Worm (Caenorhabditis elegans): ENCODE data around the gene F23F1.5.

The F23F1.5 gene

DNA sequence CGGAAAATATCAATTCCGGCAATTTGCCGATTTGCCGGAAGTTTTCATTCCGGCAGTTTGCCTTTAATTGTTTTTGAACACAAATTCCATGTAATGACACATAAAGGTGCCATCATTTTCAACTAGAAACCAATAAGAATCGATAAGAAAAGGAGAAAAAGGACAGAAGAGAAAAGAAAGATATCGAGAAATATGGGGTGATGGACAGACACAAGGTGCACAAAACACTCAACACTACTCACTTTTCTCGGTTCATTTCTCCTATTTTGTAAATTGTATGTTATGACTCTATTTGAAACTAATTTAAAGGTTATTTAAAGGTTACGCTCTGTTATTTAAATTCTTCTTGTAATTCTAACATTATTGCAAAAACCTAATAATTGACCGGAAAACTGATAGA is 19.5 kb upstream of the F23F1.5 start:
- TF ChIP-seq elt-2 (tag; optimal IDR thresholded peaks at IDR 0.05) (peak; percentile 44), lsy-12 (tag; optimal IDR thresholded peaks at IDR 0.05) (no peak), nhr-77 (tag; optimal IDR thresholded peaks at IDR 0.05) (no peak), pha-4 (tag; optimal IDR thresholded peaks at IDR 0.05) (no peak), nhr-28 (tag; optimal IDR thresholded peaks at IDR 0.05) (no peak), nhr-67 (tag; optimal IDR thresholded peaks at IDR 0.05) (no peak), eor-1 (tag; optimal IDR thresholded peaks at IDR 0.05) (no peak), skn-1 (tag; optimal IDR thresholded peaks at IDR 0.05) (no peak), mdl-1 (tag; optimal IDR thresholded peaks at IDR 0.05) (no peak), zag-1 (tag; optimal IDR thresholded peaks at IDR 0.05) (no peak), egl-27 (tag; optimal IDR thresholded peaks at IDR 0.05) (no peak), ceh-28 (tag; optimal IDR thresholded peaks at IDR 0.05) (peak; percentile 19), pqm-1 (tag; optimal IDR thresholded peaks at IDR 0.05) (peak; percentile 61)

DNA sequence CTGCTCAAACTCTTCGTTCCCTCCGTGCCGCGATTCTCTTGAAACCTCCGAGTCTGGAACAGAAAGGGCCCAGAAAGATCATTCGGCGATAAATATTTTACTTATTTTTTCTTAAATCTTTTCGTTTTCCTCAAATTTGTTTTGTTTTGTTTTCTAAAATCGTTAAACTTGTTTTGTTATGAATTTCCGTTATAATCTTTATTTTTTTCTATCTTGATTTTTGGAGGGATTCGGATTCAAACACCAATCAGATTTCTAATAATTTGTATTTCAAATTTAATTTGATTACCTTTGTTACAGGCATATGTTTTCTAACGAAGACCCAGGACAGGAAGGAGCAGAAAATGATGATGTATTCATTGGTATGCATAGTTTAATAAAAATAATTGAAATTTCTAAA is 15.9 kb upstream of the F23F1.5 start, which contains the start of gene C23H3.5:
C23H3.5 (plus strand) TSS at position 301 of the 400 bp plus-strand sequence.
- TF ChIP-seq elt-1 (tag; optimal IDR thresholded peaks at IDR 0.05): no peak
- TF ChIP-seq nhr-23 (tag; optimal IDR thresholded peaks at IDR 0.05): no peak

DNA sequence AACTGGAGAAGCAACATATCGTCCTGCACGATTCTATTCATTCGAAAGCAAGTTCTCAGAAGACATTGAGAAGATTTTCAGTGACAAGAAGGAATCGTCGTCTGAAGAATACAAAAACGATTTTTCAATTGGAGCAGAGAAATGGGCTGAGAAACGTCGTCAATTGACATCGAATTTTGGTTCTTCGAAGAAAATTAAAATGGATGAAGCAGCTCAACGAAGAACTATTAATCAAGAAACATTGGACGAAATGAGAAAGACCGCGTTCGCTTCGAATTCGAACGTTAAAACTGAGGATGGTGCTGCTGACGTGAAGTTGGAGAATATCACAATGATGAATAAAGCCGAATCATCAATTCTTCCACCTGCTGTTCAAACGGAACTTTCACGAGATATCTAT is 14.7 kb upstream of the F23F1.5 start, which contains the start of gene rpt-4:
rpt-4 (minus strand) TSS at position 101 of the 400 bp plus-strand sequence.
- TF ChIP-seq pha-4 (tag; optimal IDR thresholded peaks at IDR 0.05): no peak

DNA sequence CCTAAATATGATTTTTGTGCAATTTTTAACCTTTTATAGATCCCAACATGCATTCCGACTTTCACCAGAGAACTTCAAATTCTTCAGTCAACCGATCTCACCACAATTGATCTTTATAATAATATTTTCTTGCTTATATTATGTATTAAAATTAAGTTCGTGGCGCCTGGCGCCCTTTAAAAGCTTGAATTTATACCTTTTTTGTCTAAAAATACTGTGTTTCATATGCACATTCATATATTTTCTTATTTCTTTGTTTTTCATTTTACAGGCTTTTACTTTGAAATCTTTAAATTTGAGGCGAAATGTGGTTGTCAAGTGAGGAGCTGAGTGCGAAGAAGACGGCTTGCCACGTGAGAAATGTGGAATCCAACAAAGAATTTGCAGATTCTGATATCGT is 13.4 kb upstream of the F23F1.5 start, which contains the start of gene rpoa-49:
rpoa-49 (plus strand) TSS at position 301 of the 400 bp plus-strand sequence.
- no peak for TF ChIP-seq skn-1 (tag; optimal IDR thresholded peaks at IDR 0.05)
- TF ChIP-seq egl-27 (tag; optimal IDR thresholded peaks at IDR 0.05): no peak
- TF ChIP-seq nhr-77 (tag; optimal IDR thresholded peaks at IDR 0.05): no peak
- no peak for TF ChIP-seq ama-1 (optimal IDR thresholded peaks at IDR 0.05)
- TF ChIP-seq mdl-1 (tag; optimal IDR thresholded peaks at IDR 0.05): no peak
- no peak for TF ChIP-seq ztf-4 (tag; optimal IDR thresholded peaks at IDR 0.05)
- TF ChIP-seq tbx-2 (tag; optimal IDR thresholded peaks at IDR 0.05): no peak
- no peak for TF ChIP-seq fos-1 (tag; optimal IDR thresholded peaks at IDR 0.05)
- TF ChIP-seq fkh-10 (GFP tag; optimal IDR thresholded peaks at IDR 0.05): no peak
- TF ChIP-seq ZK546.5 (tag; optimal IDR thresholded peaks at IDR 0.05): no peak
- no peak for TF ChIP-seq unc-39 (tag; optimal IDR thresholded peaks at IDR 0.05)
- no peak for TF ChIP-seq zag-1 (tag; optimal IDR thresholded peaks at IDR 0.05)
- no peak for TF ChIP-seq nhr-67 (tag; optimal IDR thresholded peaks at IDR 0.05)
- no peak for TF ChIP-seq snpc-4 (tag; optimal IDR thresholded peaks at IDR 0.05)

DNA sequence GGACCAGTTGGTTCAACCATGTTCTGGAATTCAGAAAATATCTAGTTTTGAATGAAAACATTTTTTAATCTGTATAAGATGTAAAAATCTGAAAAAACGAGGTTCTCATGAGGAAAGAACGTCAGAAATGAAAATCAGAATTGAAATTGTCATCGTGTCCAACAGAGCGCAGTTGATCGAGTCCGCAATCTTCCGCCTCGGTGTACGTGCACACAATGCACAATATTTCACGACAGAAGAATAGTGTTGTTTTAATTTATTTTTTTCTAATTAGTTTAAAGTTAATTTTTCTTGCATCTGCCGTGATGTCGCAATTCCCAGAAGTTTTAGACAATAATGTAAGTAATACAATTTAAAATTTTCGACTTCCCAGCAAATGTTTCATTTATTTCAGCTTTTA is 12.3 kb upstream of the F23F1.5 start, which contains the start of gene nfyc-1:
nfyc-1 (plus strand) TSS at position 268 of the 400 bp plus-strand sequence.
- peak; percentile 65 for TF ChIP-seq nhr-23 (tag; optimal IDR thresholded peaks at IDR 0.05)
- TF ChIP-seq egl-5 (tag; optimal IDR thresholded peaks at IDR 0.05): peak; percentile 72
- TF ChIP-seq aly-2 (tag; optimal IDR thresholded peaks at IDR 0.05): no peak
- TF ChIP-seq fkh-2 (tag; optimal IDR thresholded peaks at IDR 0.05): no peak
- TF ChIP-seq nfya-1 (tag; optimal IDR thresholded peaks at IDR 0.05; ENCODE audit: insufficient read depth): peak; percentile 65
- no peak for TF ChIP-seq fkh-10 (GFP tag; optimal IDR thresholded peaks at IDR 0.05)
- no peak for TF ChIP-seq elt-3 (tag; optimal IDR thresholded peaks at IDR 0.05)
- TF ChIP-seq zag-1 (tag; optimal IDR thresholded peaks at IDR 0.05): no peak
- peak; percentile 65 for TF ChIP-seq lin-39 (tag; optimal IDR thresholded peaks at IDR 0.05)
- TF ChIP-seq lin-15B (tag; optimal IDR thresholded peaks at IDR 0.05): peak; percentile 90
- no peak for TF ChIP-seq mml-1 (tag; optimal IDR thresholded peaks at IDR 0.05)
- peak; percentile 27 for TF ChIP-seq snpc-4 (tag; optimal IDR thresholded peaks at IDR 0.05)
- TF ChIP-seq nhr-25 (tag; optimal IDR thresholded peaks at IDR 0.05): peak; percentile 42
- no peak for TF ChIP-seq nhr-76 (tag; optimal IDR thresholded peaks at IDR 0.05)
- no peak for TF ChIP-seq daf-12 (tag; optimal IDR thresholded peaks at IDR 0.05)
- TF ChIP-seq hmg-11 (tag; optimal IDR thresholded peaks at IDR 0.05): peak; percentile 79
- TF ChIP-seq skn-1 (tag; optimal IDR thresholded peaks at IDR 0.05): peak; percentile 99
- TF ChIP-seq nhr-237 (tag; optimal IDR thresholded peaks at IDR 0.05): no peak
- TF ChIP-seq pha-4 (tag; optimal IDR thresholded peaks at IDR 0.05): peak; percentile 84

Data from whole organism, L3 larva.